Worm (Caenorhabditis elegans) whole organism, mixed stage, embryonic: ENCODE data around the gene clec-64.

Experiments used
- M03D4.4 ChIP-seq: sonication (generic microtip); optimal IDR thresholded peaks from 2 replicates; lab custom pipeline; 2017; ENCODE audit warnings: mild to moderate bottlenecking, missing genetic modification characterization, missing compliant biosample characterization
- bed-3 ChIP-seq: fragments of 200-800 bp; sonication (Bioruptor generic); optimal IDR thresholded peaks from 3 replicates; lab custom pipeline; 2018; ENCODE audit warnings: mild to moderate bottlenecking, missing genetic modification characterization, moderate library complexity, missing compliant biosample characterization
- blmp-1 ChIP-seq: fragments of 150-350 bp; optimal IDR thresholded peaks from 2 replicates; lab custom pipeline; 2014; ENCODE audit warnings: missing biosample characterization, missing genetic modification characterization
- ceh-39 ChIP-seq: fragments of 150-350 bp; optimal IDR thresholded peaks from 2 replicates; lab custom pipeline; 2014; ENCODE audit warnings: missing biosample characterization, missing genetic modification characterization
- ceh-43 ChIP-seq: fragments of 200-800 bp; sonication (Bioruptor generic); optimal IDR thresholded peaks from 2 replicates; lab custom pipeline; 2018; ENCODE audit warnings: mild to moderate bottlenecking, missing genetic modification characterization, moderate library complexity, missing compliant biosample characterization
- ceh-83 ChIP-seq: fragments of 200-800 bp; sonication (Bioruptor generic); optimal IDR thresholded peaks from 2 replicates; lab custom pipeline; 2018; ENCODE audit warnings: mild to moderate bottlenecking, missing genetic modification characterization, missing compliant biosample characterization
- ces-1 ChIP-seq: fragments of 150-350 bp; optimal IDR thresholded peaks from 2 replicates; lab custom pipeline; 2014; ENCODE audit warnings: missing biosample characterization, missing genetic modification reagents, missing genetic modification characterization
- cnd-1 ChIP-seq: fragments of 200-800 bp; sonication (Bioruptor generic); optimal IDR thresholded peaks from 2 replicates; lab custom pipeline; 2018; ENCODE audit warnings: mild to moderate bottlenecking, missing genetic modification characterization, missing compliant biosample characterization
- drap-1 ChIP-seq: fragments of 200-800 bp; sonication (Bioruptor generic); optimal IDR thresholded peaks from 3 replicates; lab custom pipeline; 2018; ENCODE audit warnings: mild to moderate bottlenecking, missing genetic modification characterization, missing compliant biosample characterization
- elt-1 ChIP-seq: sonication (generic microtip); optimal IDR thresholded peaks from 2 replicates; lab custom pipeline; 2017; ENCODE audit warnings: missing genetic modification characterization, mild to moderate bottlenecking, missing compliant biosample characterization, antibody characterized with exemption, moderate library complexity, borderline replicate concordance; ENCODE audit not compliant: insufficient read depth
- elt-3 ChIP-seq: fragments of 150-350 bp; optimal IDR thresholded peaks from 2 replicates; lab custom pipeline; 2014; ENCODE audit warnings: missing biosample characterization, missing genetic modification characterization
- ham-2 ChIP-seq: fragments of 200-800 bp; sonication (Bioruptor generic); optimal IDR thresholded peaks from 2 replicates; lab custom pipeline; 2018; ENCODE audit warnings: mild to moderate bottlenecking, missing genetic modification characterization, missing compliant biosample characterization
- lin-13 ChIP-seq: fragments of 150-350 bp; optimal IDR thresholded peaks from 2 replicates; lab custom pipeline; 2014; ENCODE audit warnings: missing biosample characterization, missing genetic modification characterization
- lsy-2 ChIP-seq: fragments of 150-350 bp; optimal IDR thresholded peaks from 2 replicates; lab custom pipeline; 2014; ENCODE audit warnings: missing biosample characterization, missing genetic modification characterization
- mab-5 ChIP-seq: fragments of 150-350 bp; optimal IDR thresholded peaks from 2 replicates; lab custom pipeline; 2014; ENCODE audit warnings: missing biosample characterization, missing genetic modification characterization
- mep-1 ChIP-seq: fragments of 150-350 bp; optimal IDR thresholded peaks from 2 replicates; lab custom pipeline; 2017; ENCODE audit warnings: missing biosample characterization, missing genetic modification reagents, missing genetic modification characterization, inconsistent platforms
- mls-2 ChIP-seq: sonication (generic microtip); optimal IDR thresholded peaks from 2 replicates; lab custom pipeline; 2016; ENCODE audit warnings: mild to moderate bottlenecking, missing genetic modification characterization, moderate library complexity, missing compliant biosample characterization
- nhr-12 ChIP-seq: fragments of 150-350 bp; optimal IDR thresholded peaks from 2 replicates; lab custom pipeline; 2014; ENCODE audit warnings: missing biosample characterization, missing genetic modification characterization
- nhr-2 ChIP-seq: fragments of 150-350 bp; optimal IDR thresholded peaks from 2 replicates; lab custom pipeline; 2014; ENCODE audit warnings: missing biosample characterization, missing genetic modification characterization
- nhr-237 ChIP-seq: fragments of 150-350 bp; optimal IDR thresholded peaks from 2 replicates; lab custom pipeline; 2014; ENCODE audit warnings: missing biosample characterization, missing genetic modification characterization
- nhr-28 ChIP-seq: fragments of 150-350 bp; optimal IDR thresholded peaks from 2 replicates; lab custom pipeline; 2014; ENCODE audit warnings: missing biosample characterization, missing genetic modification characterization
- nhr-76 ChIP-seq: sonication (generic microtip); optimal IDR thresholded peaks from 2 replicates; lab custom pipeline; 2017; ENCODE audit warnings: missing biosample characterization, missing genetic modification characterization
- pha-4 ChIP-seq: fragments of 150-350 bp; optimal IDR thresholded peaks from 2 replicates; lab custom pipeline; 2018; ENCODE audit warnings: missing biosample characterization, missing genetic modification reagents, missing genetic modification characterization
- sem-2 ChIP-seq: fragments of 200-800 bp; sonication (Bioruptor generic); optimal IDR thresholded peaks from 2 replicates; lab custom pipeline; 2018; ENCODE audit warnings: mild to moderate bottlenecking, missing genetic modification characterization, missing compliant biosample characterization
- snpc-4 ChIP-seq: fragments of 150-350 bp; optimal IDR thresholded peaks from 2 replicates; lab custom pipeline; 2014; ENCODE audit warnings: missing biosample characterization, missing genetic modification characterization
- sptf-1 ChIP-seq: sonication (generic microtip); optimal IDR thresholded peaks from 2 replicates; lab custom pipeline; 2017; ENCODE audit warnings: mild to moderate bottlenecking, missing genetic modification characterization, moderate library complexity, missing compliant biosample characterization
- tbx-8 ChIP-seq: fragments of 200-800 bp; sonication (Bioruptor generic); optimal IDR thresholded peaks from 2 replicates; lab custom pipeline; 2018; ENCODE audit warnings: mild to moderate bottlenecking, missing genetic modification characterization, moderate library complexity, missing compliant biosample characterization
- unc-120 ChIP-seq: sonication (generic microtip); optimal IDR thresholded peaks from 2 replicates; lab custom pipeline; 2017; ENCODE audit warnings: missing genetic modification characterization, missing compliant biosample characterization; ENCODE audit not compliant: poor library complexity, severe bottlenecking
- unc-39 ChIP-seq: fragments of 150-350 bp; optimal IDR thresholded peaks from 2 replicates; lab custom pipeline; 2014; ENCODE audit warnings: missing biosample characterization, missing genetic modification characterization
- unc-62 ChIP-seq: fragments of 150-350 bp; optimal IDR thresholded peaks from 2 replicates; lab custom pipeline; 2014; ENCODE audit warnings: missing biosample characterization, missing genetic modification reagents, missing genetic modification characterization
- zip-8 ChIP-seq: fragments of 150-350 bp; optimal IDR thresholded peaks from 2 replicates; lab custom pipeline; 2014; ENCODE audit warnings: missing biosample characterization, missing genetic modification characterization
- ztf-11 ChIP-seq: fragments of 150-350 bp; optimal IDR thresholded peaks from 2 replicates; lab custom pipeline; 2014; ENCODE audit warnings: missing biosample characterization, missing genetic modification characterization

clec-64 gene

ce11 chrII:12884972-12885371 is 13.1 kb upstream of the clec-64 start, which contains the start of gene sra-14:
TSS of gene sra-14 (plus strand) at chrII:12885272.
- no peak for TF ChIP-seq nhr-76
- TF ChIP-seq elt-1 (tag; lab: Kevin White, UChicago), result no peak
- TF ChIP-seq mep-1 (tag; lab: Kevin White, UChicago), result no peak
- TF ChIP-seq bed-3 (GFP tag; lab: Kevin White, UChicago), result no peak
- no peak for TF ChIP-seq snpc-4 (tag; lab: Kevin White, UChicago)
- no peak for TF ChIP-seq ces-1 (GFP tag; lab: Kevin White, UChicago)
- no peak for TF ChIP-seq unc-62 (GFP tag; lab: Kevin White, UChicago)
- TF ChIP-seq ceh-39 (tag; lab: Kevin White, UChicago), result no peak
- TF ChIP-seq drap-1 (GFP tag; lab: Kevin White, UChicago), result no peak
- TF ChIP-seq sptf-1 (tag; lab: Kevin White, UChicago), result no peak
- no peak for TF ChIP-seq lsy-2 (tag; lab: Kevin White, UChicago)
- TF ChIP-seq unc-39 (tag; lab: Kevin White, UChicago), result no peak
- TF ChIP-seq tbx-8 (GFP tag; lab: Kevin White, UChicago), result no peak
- TF ChIP-seq, all 35 proteins: peak for 0

ce11 chrII:12888471-12888870 is 9.6 kb upstream of the clec-64 start, which contains the start of gene F35C5.3:
TSS of gene F35C5.3 (plus strand) at chrII:12888771.
- TF ChIP-seq sptf-1 (tag; lab: Kevin White, UChicago), result no peak
- no peak for TF ChIP-seq mls-2 (tag; lab: Kevin White, UChicago)
- no peak for TF ChIP-seq lin-13 (tag; lab: Kevin White, UChicago)
- TF ChIP-seq snpc-4 (tag; lab: Kevin White, UChicago), result no peak
- TF ChIP-seq nhr-28 (tag; lab: Kevin White, UChicago), result no peak
- TF ChIP-seq lsy-2 (tag; lab: Kevin White, UChicago), result no peak

ce11 chrII:12892407-12892806 is 5.6 kb upstream of the clec-64 start:
- TF ChIP-seq cnd-1, result no peak
- TF ChIP-seq lin-13 (tag; lab: Kevin White, UChicago), result no peak
- no peak for TF ChIP-seq M03D4.4
- TF ChIP-seq unc-62 (GFP tag; lab: Kevin White, UChicago), result no peak
- TF ChIP-seq ceh-39 (tag; lab: Kevin White, UChicago), result no peak
- TF ChIP-seq unc-120 (tag; lab: Kevin White, UChicago), result no peak
- no peak for TF ChIP-seq ztf-11 (tag; lab: Kevin White, UChicago)

- TF ChIP-seq nhr-12 (no peak), ceh-83 (GFP tag; lab: Kevin White, UChicago) (no peak), sem-2 (GFP tag; lab: Kevin White, UChicago) (no peak), tbx-8 (GFP tag; lab: Kevin White, UChicago) (no peak), nhr-28 (tag; lab: Kevin White, UChicago) (no peak), elt-1 (tag; lab: Kevin White, UChicago) (no peak), pha-4 (tag; lab: Kevin White, UChicago) (no peak), nhr-2 (tag; lab: Kevin White, UChicago) (no peak), unc-39 (tag; lab: Kevin White, UChicago) (no peak), elt-3 (tag; lab: Kevin White, UChicago) (no peak), mep-1 (tag; lab: Kevin White, UChicago) (no peak), blmp-1 (tag; lab: Kevin White, UChicago) (no peak), cnd-1 (no peak), ces-1 (GFP tag; lab: Kevin White, UChicago) (no peak), nhr-237 (tag; lab: Kevin White, UChicago) (no peak), ceh-43 (GFP tag; lab: Kevin White, UChicago) (no peak), unc-120 (tag; lab: Kevin White, UChicago) (no peak), M03D4.4 (no peak), mls-2 (tag; lab: Kevin White, UChicago) (no peak)
Observed at ce11 chrII:12895078-12895670, 2.9 kb upstream of the clec-64 start, which contains the start of the genes clec-62 and clec-63. TSS of gene clec-62 (minus strand) at chrII:12895128. TSS of gene clec-63 (plus strand) at chrII:12895638.

- TF ChIP-seq sptf-1 (tag; lab: Kevin White, UChicago) (no peak), blmp-1 (tag; lab: Kevin White, UChicago) (no peak), bed-3 (GFP tag; lab: Kevin White, UChicago) (no peak), ztf-11 (tag; lab: Kevin White, UChicago) (no peak), M03D4.4 (no peak), unc-62 (GFP tag; lab: Kevin White, UChicago) (no peak), tbx-8 (GFP tag; lab: Kevin White, UChicago) (no peak), nhr-76 (no peak), zip-8 (no peak), ceh-43 (GFP tag; lab: Kevin White, UChicago) (no peak), ces-1 (GFP tag; lab: Kevin White, UChicago) (no peak), unc-120 (tag; lab: Kevin White, UChicago) (no peak), mab-5 (tag; lab: Kevin White, UChicago) (no peak), elt-1 (tag; lab: Kevin White, UChicago) (no peak), ham-2 (GFP tag; lab: Kevin White, UChicago) (no peak), lsy-2 (tag; lab: Kevin White, UChicago) (no peak), ceh-83 (GFP tag; lab: Kevin White, UChicago) (no peak)
- TF ChIP-seq, all 35 proteins: peak for 0
Observed at ce11 chrII:12896666-12897065, 1.4 kb upstream of the clec-64 start.
